Fruit fly (Drosophila melanogaster): ENCODE measurements around the gene CG14196.

DNA sequence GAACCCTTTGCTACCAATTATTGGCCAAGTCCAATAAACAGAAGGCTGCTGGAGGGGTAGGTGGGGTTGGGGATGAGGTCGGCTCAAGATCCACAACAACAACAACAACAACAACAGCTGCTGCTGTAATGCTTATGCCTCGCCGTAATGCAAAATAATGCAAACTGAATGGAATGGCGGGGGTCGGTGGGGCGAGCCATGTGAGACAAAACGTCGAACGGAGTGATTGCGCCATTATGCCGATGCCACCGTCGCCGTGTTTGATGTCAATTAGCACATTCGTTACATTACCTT is 19.0 kb upstream of the CG14196 start:
- TF ChIP-seq Myc (optimal IDR thresholded peaks at IDR 0.05), result no peak
- no peak for TF ChIP-seq Sp1 (GFP tag; optimal IDR thresholded peaks at IDR 0.05)
- no peak for TF ChIP-seq sage (GFP tag; optimal IDR thresholded peaks at IDR 0.05)
- TF ChIP-seq HLH106 (tag; optimal IDR thresholded peaks at IDR 0.05), result no peak
- no peak for TF ChIP-seq Rel (GFP tag; optimal IDR thresholded peaks at IDR 0.05)
- no peak for TF ChIP-seq Rel (tag; optimal IDR thresholded peaks at IDR 0.05)
- TF ChIP-seq GATAd (GFP tag; optimal IDR thresholded peaks at IDR 0.05), result no peak
- no peak for TF ChIP-seq h (GFP tag; optimal IDR thresholded peaks at IDR 0.05)
- no peak for TF ChIP-seq ey (GFP tag; optimal IDR thresholded peaks at IDR 0.05)
- TF ChIP-seq pan (optimal IDR thresholded peaks at IDR 0.05), result no peak

All from whole organism, wandering third instar larva.